Fruit fly (Drosophila melanogaster) Kc167 (cell line): Measurements from ENCODE around the gene CG31268.

ENCODE experiments used
- Myc ChIP-seq: fragments of >200 bp; optimal IDR thresholded peaks from 2 replicates; lab custom pipeline; 2017; ENCODE audit warnings: missing external identifiers
- Sin3A ChIP-seq: fragments of >200 bp; optimal IDR thresholded peaks from 2 replicates; lab custom pipeline; 2018; ENCODE audit warnings: missing external identifiers
- psq ChIP-seq: fragments of >200 bp; optimal IDR thresholded peaks from 2 replicates; lab custom pipeline; 2017; ENCODE audit warnings: missing external identifiers
- ttk ChIP-seq: sonication (Bioruptor generic); optimal IDR thresholded peaks from 2 replicates; lab custom pipeline; 2017; ENCODE audit warnings: missing external identifiers

DNA sequence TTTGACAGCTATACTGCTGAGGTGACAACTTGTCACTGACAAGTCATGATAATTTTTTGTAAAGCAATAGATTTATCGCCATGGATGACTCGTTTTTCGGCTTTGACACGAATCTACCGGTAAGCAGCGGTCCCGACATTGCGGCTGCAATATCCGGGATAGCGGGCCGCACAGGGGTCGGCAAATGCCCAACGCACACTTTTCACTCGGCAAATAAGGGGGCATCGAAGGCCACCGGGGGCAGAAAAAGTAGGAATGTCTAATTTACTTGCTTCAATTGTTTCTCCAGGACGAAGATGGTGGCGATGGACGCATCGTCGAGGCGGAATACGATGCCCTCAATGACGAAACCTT lies 11.9 kb downstream of the CG31268 start:
- TF ChIP-seq psq (no peak), Myc (lab: Kevin White, UChicago) (no peak), Sin3A (no peak), ttk (lab: Kevin White, UChicago) (no peak)
